Worm (Caenorhabditis elegans) whole organism, L1 larva: ENCODE measurements around the gene Y45F10D.16.

Source experiments
- C34B4.2 ChIP-seq: sonication (generic microtip); optimal IDR thresholded peaks from 2 replicates; lab custom pipeline; 2017; ENCODE audit warnings: mild to moderate bottlenecking, missing genetic modification characterization, missing compliant biosample characterization
- F16B12.6 ChIP-seq: fragments of 150-350 bp; optimal IDR thresholded peaks from 2 replicates; lab custom pipeline; 2014; ENCODE audit warnings: missing biosample characterization, missing genetic modification characterization
- aha-1 ChIP-seq: fragments of 150-350 bp; optimal IDR thresholded peaks from 2 replicates; lab custom pipeline; 2014; ENCODE audit warnings: missing biosample characterization, missing genetic modification characterization
- alr-1 ChIP-seq: fragments of 200-800 bp; sonication (Bioruptor generic); optimal IDR thresholded peaks from 2 replicates; lab custom pipeline; 2018; ENCODE audit warnings: borderline replicate concordance, mild to moderate bottlenecking, missing genetic modification characterization, missing compliant biosample characterization
- aly-2 ChIP-seq: fragments of 150-350 bp; optimal IDR thresholded peaks from 2 replicates; lab custom pipeline; 2014; ENCODE audit warnings: missing biosample characterization, missing genetic modification characterization
- ceh-63 ChIP-seq: fragments of 200-800 bp; sonication (Bioruptor generic); optimal IDR thresholded peaks from 2 replicates; lab custom pipeline; 2018; ENCODE audit warnings: mild to moderate bottlenecking, missing genetic modification characterization, missing compliant biosample characterization
- ceh-82 ChIP-seq, 3 experiments: fragments of 150-350 bp in 1 of 3; sonication (generic microtip) in 2 of 3; optimal IDR thresholded peaks; 2 replicates each; lab custom pipeline; 2014 to 2017; ENCODE audit warnings: missing biosample characterization in 3 of 3, missing genetic modification characterization in 3 of 3
- dpl-1 ChIP-seq, 3 experiments: fragments of 150-350 bp in 2 of 3; sonication (generic microtip) in 1 of 3; optimal IDR thresholded peaks; 2 replicates each; lab custom pipeline; 2014 to 2017; ENCODE audit warnings: missing biosample characterization in 3 of 3, missing genetic modification characterization in 3 of 3, missing genetic modification reagents in 3 of 3
- efl-1 ChIP-seq, 4 experiments: fragments of 150-350 bp; optimal IDR thresholded peaks in 3 of 4; peaks in 1 of 4; 1 replicate in 1 of 4; 2 replicates in 3 of 4; lab custom pipeline; 2014; ENCODE audit warnings: missing biosample characterization in 2 of 4, missing genetic modification characterization in 2 of 4, missing genetic modification reagents in 2 of 4
- efl-3 ChIP-seq: fragments of 200-800 bp; sonication (Bioruptor generic); optimal IDR thresholded peaks from 2 replicates; lab custom pipeline; 2018; ENCODE audit warnings: mild to moderate bottlenecking, missing genetic modification characterization, missing compliant biosample characterization
- egl-27 ChIP-seq, 2 experiments: fragments of 150-350 bp in 1 of 2; sonication (generic microtip); optimal IDR thresholded peaks; 3 replicates each; lab custom pipeline; 2017 to 2018; ENCODE audit warnings: missing biosample characterization in 2 of 2, missing genetic modification characterization in 2 of 2, missing genetic modification reagents in 2 of 2
- elt-2 ChIP-seq: sonication (generic microtip); optimal IDR thresholded peaks from 2 replicates; lab custom pipeline; 2016; ENCODE audit warnings: missing genetic modification characterization, mild to moderate bottlenecking, inconsistent platforms, missing compliant biosample characterization, missing genetic modification reagents
- ets-5 ChIP-seq: fragments of 200-800 bp; sonication (Bioruptor generic); IDR thresholded peaks from 2 replicates; pipeline ENCODE4 v1.3.6; 2022; ENCODE audit warnings: missing genetic modification characterization, missing compliant biosample characterization
- fkh-8 ChIP-seq: sonication (generic microtip); optimal IDR thresholded peaks from 2 replicates; lab custom pipeline; 2016; ENCODE audit warnings: mild to moderate bottlenecking, missing genetic modification characterization, missing compliant biosample characterization
- hlh-17 ChIP-seq: fragments of 200-800 bp; sonication (Bioruptor generic); optimal IDR thresholded peaks from 2 replicates; lab custom pipeline; 2018; ENCODE audit warnings: missing genetic modification characterization, mild to moderate bottlenecking, missing compliant biosample characterization, moderate library complexity, borderline replicate concordance
- irx-1 ChIP-seq: sonication (generic microtip); optimal IDR thresholded peaks from 2 replicates; lab custom pipeline; 2016; ENCODE audit warnings: missing genetic modification characterization, missing compliant biosample characterization
- isw-1 ChIP-seq: fragments of 200-800 bp; sonication (Bioruptor generic); IDR thresholded peaks from 2 replicates; pipeline ENCODE4 v1.3.6; 2022; ENCODE audit warnings: missing genetic modification characterization, missing compliant biosample characterization
- jun-1 ChIP-seq: fragments of 150-350 bp; optimal IDR thresholded peaks from 2 replicates; lab custom pipeline; 2014; ENCODE audit warnings: missing biosample characterization, missing genetic modification reagents, missing genetic modification characterization
- lin-13 ChIP-seq: fragments of 150-350 bp; optimal IDR thresholded peaks from 2 replicates; lab custom pipeline; 2014; ENCODE audit warnings: missing biosample characterization, missing genetic modification reagents, missing genetic modification characterization
- lin-14 ChIP-seq: fragments of 200-800 bp; sonication (Bioruptor generic); optimal IDR thresholded peaks from 2 replicates; lab custom pipeline; 2018; ENCODE audit warnings: mild to moderate bottlenecking, missing genetic modification characterization, moderate library complexity, missing compliant biosample characterization
- lin-35 ChIP-seq, 2 experiments: fragments of 150-350 bp; optimal IDR thresholded peaks; 2 replicates each; lab custom pipeline; 2014; ENCODE audit warnings: missing biosample characterization in 2 of 2, missing genetic modification characterization in 2 of 2, missing genetic modification reagents in 2 of 2
- lir-3 ChIP-seq: sonication (generic microtip); optimal IDR thresholded peaks from 2 replicates; lab custom pipeline; 2016; ENCODE audit warnings: mild to moderate bottlenecking, missing genetic modification characterization, moderate library complexity, missing compliant biosample characterization; ENCODE audit not compliant: poor library complexity
- mab-9 ChIP-seq: fragments of 200-800 bp; sonication (Bioruptor generic); IDR thresholded peaks from 2 replicates; pipeline ENCODE4 v1.3.6; 2022; ENCODE audit warnings: missing genetic modification reagents, missing genetic modification characterization, missing compliant biosample characterization
- mep-1 ChIP-seq: fragments of 150-350 bp; optimal IDR thresholded peaks from 2 replicates; lab custom pipeline; 2014; ENCODE audit warnings: missing biosample characterization, missing genetic modification characterization
- nhr-11 ChIP-seq: fragments of 150-350 bp; optimal IDR thresholded peaks from 2 replicates; lab custom pipeline; 2014; ENCODE audit warnings: missing biosample characterization, missing genetic modification characterization
- nhr-28 ChIP-seq: fragments of 150-350 bp; optimal IDR thresholded peaks from 2 replicates; lab custom pipeline; 2014; ENCODE audit warnings: missing biosample characterization, missing genetic modification characterization
- nhr-47 ChIP-seq: sonication (generic microtip); optimal IDR thresholded peaks from 2 replicates; lab custom pipeline; 2016; ENCODE audit warnings: mild to moderate bottlenecking, missing genetic modification characterization, moderate library complexity, missing compliant biosample characterization
- nhr-77 ChIP-seq: fragments of 150-350 bp; optimal IDR thresholded peaks from 2 replicates; lab custom pipeline; 2014; ENCODE audit warnings: missing biosample characterization, missing genetic modification characterization
- nhr-84 ChIP-seq: sonication (generic microtip); optimal IDR thresholded peaks from 2 replicates; lab custom pipeline; 2017; ENCODE audit warnings: missing biosample characterization, missing genetic modification characterization
- nhr-90 ChIP-seq: sonication (generic microtip); optimal IDR thresholded peaks from 2 replicates; lab custom pipeline; 2016; ENCODE audit warnings: mild to moderate bottlenecking, missing genetic modification characterization, missing compliant biosample characterization; ENCODE audit not compliant: poor library complexity
- skn-1 ChIP-seq: fragments of 150-350 bp; optimal IDR thresholded peaks from 2 replicates; lab custom pipeline; 2014; ENCODE audit warnings: missing biosample characterization, missing genetic modification characterization
- snpc-4 ChIP-seq: fragments of 150-350 bp; optimal IDR thresholded peaks from 2 replicates; lab custom pipeline; 2014; ENCODE audit warnings: missing biosample characterization, missing genetic modification characterization
- tlp-1 ChIP-seq: fragments of 150-350 bp; optimal IDR thresholded peaks from 2 replicates; lab custom pipeline; 2014; ENCODE audit warnings: missing biosample characterization, missing genetic modification characterization
- unc-30 ChIP-seq: sonication (generic microtip); optimal IDR thresholded peaks from 2 replicates; lab custom pipeline; 2017; ENCODE audit warnings: missing biosample characterization, missing genetic modification characterization
- unc-86 ChIP-seq: sonication (generic microtip); optimal IDR thresholded peaks from 2 replicates; lab custom pipeline; 2016; ENCODE audit warnings: missing genetic modification characterization, missing compliant biosample characterization
- ztf-4 ChIP-seq: fragments of 150-350 bp; optimal IDR thresholded peaks from 2 replicates; lab custom pipeline; 2014; ENCODE audit warnings: missing biosample characterization, missing genetic modification characterization

Gene Y45F10D.16

DNA sequence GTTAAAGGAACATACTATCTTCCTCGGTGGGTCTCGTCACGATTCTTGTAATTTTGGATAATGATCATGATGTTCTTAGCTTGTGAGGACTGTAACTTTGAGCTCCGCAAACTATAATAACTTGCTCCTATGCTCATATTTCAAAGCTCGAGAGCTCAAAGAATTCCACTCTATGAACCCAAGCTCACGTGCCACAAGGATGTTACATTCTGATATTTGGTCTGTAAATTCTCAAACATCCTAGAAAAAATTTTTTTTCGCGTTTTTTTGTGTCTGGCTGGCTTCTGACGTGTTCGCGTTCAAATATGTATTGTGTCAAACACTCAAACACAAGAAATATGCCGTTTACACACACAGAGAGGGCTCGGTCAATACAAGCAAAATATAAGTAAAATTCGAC, at the start of gene Y45F10D.16:
Gene Y45F10D.16 (plus strand): TSS at position 301 of the 400 bp plus-strand sequence.
- TF ChIP-seq lin-14 (GFP tag; lab: Kevin White, UChicago) = no peak
- no peak for TF ChIP-seq nhr-47 (tag; lab: Kevin White, UChicago)
- TF ChIP-seq alr-1 (tag; lab: Kevin White, UChicago) = no peak
- TF ChIP-seq ets-5 (GFP tag; lab: Robert Waterston, UW) = no peak
- no peak for TF ChIP-seq efl-1 (optimal IDR thresholded peaks at IDR 0.05; lab: Kevin White, UChicago)
- no peak for TF ChIP-seq efl-1 (GFP tag; optimal IDR thresholded peaks at IDR 0.05 in 1 of 2; lab: Kevin White, UChicago)
- TF ChIP-seq jun-1 (tag; lab: Kevin White, UChicago) = no peak
- TF ChIP-seq lin-13 (GFP tag; lab: Kevin White, UChicago) = no peak
- no peak for TF ChIP-seq isw-1 (GFP tag; lab: Robert Waterston, UW)

DNA sequence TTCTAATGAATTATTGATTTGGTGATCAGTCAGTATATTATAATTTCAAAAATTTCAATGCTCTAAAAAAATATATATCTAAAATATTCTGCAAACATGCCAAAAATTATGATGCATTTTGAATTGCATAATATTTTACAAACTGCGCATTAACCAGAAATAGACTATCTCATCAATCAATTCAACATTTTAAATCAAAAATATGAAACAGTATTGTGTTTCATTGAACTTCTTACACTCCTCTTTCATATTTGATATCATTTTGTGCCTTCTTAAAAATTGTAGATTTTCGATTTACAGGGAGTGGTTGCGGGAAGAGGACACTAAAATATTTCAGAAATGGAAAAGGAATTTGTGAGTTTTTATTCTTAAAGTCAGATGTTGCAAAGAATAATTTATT, 49.6 kb upstream of the Y45F10D.16 start, which contains the start of gene ent-4:
Gene ent-4 (plus strand): TSS at position 301 of the 400 bp plus-strand sequence.
- TF ChIP-seq nhr-11 (tag; lab: Kevin White, UChicago) (no peak), fkh-8 (no peak), nhr-28 (no peak), tlp-1 (tag; lab: Kevin White, UChicago) (no peak), C34B4.2 (tag; lab: Kevin White, UChicago) (no peak), mep-1 (tag; lab: Kevin White, UChicago) (no peak), snpc-4 (tag; lab: Kevin White, UChicago) (no peak), aly-2 (tag; lab: Kevin White, UChicago) (no peak), nhr-84 (no peak), ceh-63 (no peak), egl-27 (tag; optimal IDR thresholded peaks at IDR 0.05; lab: Kevin White, UChicago) (no peak), lir-3 (tag; lab: Kevin White, UChicago) (no peak), unc-30 (no peak), efl-3 (GFP tag; lab: Kevin White, UChicago) (no peak)

DNA sequence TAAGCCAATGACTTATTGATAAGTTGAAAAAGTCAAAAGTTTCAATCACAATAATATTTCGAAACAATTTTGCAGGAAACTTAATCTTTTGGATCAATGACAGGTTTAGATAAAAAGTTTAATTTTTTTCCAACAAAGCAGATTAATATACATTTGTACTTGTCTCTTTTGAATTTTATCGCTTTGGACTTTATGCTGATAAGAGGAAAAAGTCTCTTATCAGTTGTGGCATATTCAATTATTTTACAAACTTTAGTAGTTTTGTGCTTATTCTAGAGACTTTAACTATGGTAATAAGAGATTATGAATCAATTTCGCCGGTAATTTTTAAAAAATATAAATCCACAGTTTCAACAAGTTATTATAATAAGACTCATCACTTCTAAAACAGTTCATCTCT, 48.4 kb upstream of the Y45F10D.16 start:
- TF ChIP-seq ceh-82 (tag; optimal IDR thresholded peaks at IDR 0.05; lab: Kevin White, UChicago) (no peak), dpl-1 (GFP tag; optimal IDR thresholded peaks at IDR 0.05; lab: Kevin White, UChicago) (no peak), ztf-4 (tag; lab: Kevin White, UChicago) (no peak), tlp-1 (tag; lab: Kevin White, UChicago) (peak; percentile 74), efl-1 (optimal IDR thresholded peaks at IDR 0.05; lab: Kevin White, UChicago) (no peak), efl-1 (GFP tag; optimal IDR thresholded peaks at IDR 0.05 in 1 of 2; lab: Kevin White, UChicago) (peak in 1 of 2 experiments; percentile 82), aha-1 (no peak), nhr-90 (no peak), mab-9 (GFP tag; lab: Robert Waterston, UW) (no peak), elt-2 (peak; percentile 90)
- TF ChIP-seq, all 84 proteins: peak for 3

DNA sequence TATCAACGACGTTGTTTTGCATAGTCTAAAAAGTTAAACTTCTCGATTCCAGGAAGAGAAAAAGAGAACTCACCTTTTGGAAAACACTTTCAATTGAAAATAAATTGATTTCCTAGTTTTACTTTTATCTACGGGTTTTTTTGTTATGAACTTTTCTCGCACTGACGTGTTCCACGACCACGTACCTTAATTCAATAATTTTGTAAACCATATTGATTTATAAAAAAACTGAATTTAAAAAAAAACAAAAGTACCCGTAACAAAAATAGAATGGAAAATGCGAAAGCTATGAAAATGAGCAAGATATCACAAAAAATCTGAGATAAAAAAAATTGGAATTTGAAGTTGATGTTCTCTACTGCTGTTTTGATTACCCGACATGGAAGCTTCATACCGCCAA, 34.0 kb upstream of the Y45F10D.16 start, which contains the start of gene C47A4.3:
Gene C47A4.3 (minus strand): TSS at position 101 of the 400 bp plus-strand sequence.
- TF ChIP-seq skn-1 (tag; lab: Kevin White, UChicago) = no peak
- no peak for TF ChIP-seq ets-5 (GFP tag; lab: Robert Waterston, UW)
- no peak for TF ChIP-seq hlh-17
- TF ChIP-seq unc-86 (tag; lab: Kevin White, UChicago) = no peak
- no peak for TF ChIP-seq irx-1 (tag; lab: Kevin White, UChicago)
- TF ChIP-seq F16B12.6 (tag; lab: Kevin White, UChicago) = no peak
- no peak for TF ChIP-seq lin-35 (GFP tag; optimal IDR thresholded peaks at IDR 0.05; lab: Kevin White, UChicago)
- no peak for TF ChIP-seq nhr-77
